Worm (Caenorhabditis elegans): ENCODE data around the gene F53E10.1.

F53E10.1 gene

ce11 chrV:2646067-2646466 is 31.0 kb downstream of the F53E10.1 start:
- TF ChIP-seq attf-5 (GFP tag; optimal IDR thresholded peaks at IDR 0.05) (no peak), hmg-20 (GFP tag; IDR thresholded peaks at IDR 0.05) (no peak), B0261.1 (tag; optimal IDR thresholded peaks at IDR 0.05) (no peak), athp-1 (tag; optimal IDR thresholded peaks at IDR 0.05) (no peak), ztf-18 (tag; optimal IDR thresholded peaks at IDR 0.05) (no peak), lin-26 (GFP tag; IDR thresholded peaks at IDR 0.05) (no peak), B0019.2 (GFP tag; conservative IDR thresholded peaks at IDR 0.05) (no peak), cebp-2 (GFP tag; IDR thresholded peaks at IDR 0.05) (no peak), egrh-3 (GFP tag; IDR thresholded peaks at IDR 0.05) (peak; percentile 35; the same call in 1 of the 2 replicates), akir-1 (GFP tag; optimal IDR thresholded peaks at IDR 0.05) (no peak), nfya-2 (GFP tag; IDR thresholded peaks at IDR 0.05) (no peak), nfyb-1 (GFP tag; IDR thresholded peaks at IDR 0.05) (peak; percentile 56; the same call in 1 of the 2 replicates), T26A5.8 (tag; optimal IDR thresholded peaks at IDR 0.05) (no peak), C06A6.2 (GFP tag; conservative IDR thresholded peaks at IDR 0.05) (no peak), nhr-120 (GFP tag; IDR thresholded peaks at IDR 0.05) (0 out of 2 replicates have a peak, but pooled peaks have one; percentile 65), atf-7 (tag; optimal IDR thresholded peaks at IDR 0.05) (no peak), nhr-27 (tag; optimal IDR thresholded peaks at IDR 0.05) (no peak), ZK185.1 (tag; optimal IDR thresholded peaks at IDR 0.05; ENCODE audit: poor library complexity, severe bottlenecking) (no peak), nhr-80 (tag; optimal IDR thresholded peaks at IDR 0.05) (no peak), lin-40 (tag; optimal IDR thresholded peaks at IDR 0.05) (no peak), zfh-2 (GFP tag; conservative IDR thresholded peaks at IDR 0.05) (peak; percentile 85), nfya-1 (tag; optimal IDR thresholded peaks at IDR 0.05; ENCODE audit: borderline replicate concordance, insufficient read depth) (no peak)

- TF ChIP-seq B0261.1 (tag; optimal IDR thresholded peaks at IDR 0.05) (no peak), egl-44 (GFP tag; IDR thresholded peaks at IDR 0.05) (0 out of 2 replicates have a peak, but pooled peaks have one; percentile 33), hrde-1 (tag; optimal IDR thresholded peaks at IDR 0.05; ENCODE audit: borderline replicate concordance) (peak; percentile 13)
Measured at ce11 chrV:2647222-2647796, 32.2 kb downstream of the F53E10.1 start.

ce11 chrV:2650980-2651379 is 35.9 kb downstream of the F53E10.1 start:
- TF ChIP-seq ztf-26 (tag; optimal IDR thresholded peaks at IDR 0.05), result no peak

ce11 chrV:2652557-2653133 is 37.5 kb downstream of the F53E10.1 start, which contains the start of the genes W02H5.8 and angl-1:
TSS of gene W02H5.8 (minus strand) at chrV:2652657.
TSS of gene angl-1 (plus strand) at chrV:2653083.
- TF ChIP-seq zfh-2 (GFP tag; conservative IDR thresholded peaks at IDR 0.05) (no peak), hrde-1 (tag; optimal IDR thresholded peaks at IDR 0.05; ENCODE audit: borderline replicate concordance) (no peak), Y79H2A.3 (GFP tag; conservative IDR thresholded peaks at IDR 0.05) (no peak), lin-26 (GFP tag; IDR thresholded peaks at IDR 0.05) (no peak), nfyb-1 (GFP tag; IDR thresholded peaks at IDR 0.05) (no peak), Y56A3A.18 (GFP tag; IDR thresholded peaks at IDR 0.05) (no peak), ccch-3 (GFP tag; optimal IDR thresholded peaks at IDR 0.05) (no peak), ets-4 (GFP tag; optimal IDR thresholded peaks at IDR 0.05) (no peak), madf-3 (GFP tag; IDR thresholded peaks at IDR 0.05) (no peak), mel-28 (tag; optimal IDR thresholded peaks at IDR 0.05; ENCODE audit: borderline replicate concordance) (no peak), sea-2 (GFP tag; IDR thresholded peaks at IDR 0.05) (no peak), C17E4.6 (GFP tag; IDR thresholded peaks at IDR 0.05) (no peak)
